Worm (Caenorhabditis elegans) whole organism, L1 larva: ENCODE data around the gene K07E8.7.

Experiments used
- C16A3.4 ChIP-seq: fragments of 150-350 bp; optimal IDR thresholded peaks from 2 replicates; lab custom pipeline; 2014; ENCODE audit warnings: missing biosample characterization, missing genetic modification characterization
- Y116A8C.19 ChIP-seq: sonication (generic microtip); optimal IDR thresholded peaks from 2 replicates; lab custom pipeline; 2016; ENCODE audit warnings: missing compliant biosample characterization, missing genetic modification characterization, borderline replicate concordance
- aha-1 ChIP-seq: fragments of 150-350 bp; optimal IDR thresholded peaks from 2 replicates; lab custom pipeline; 2014; ENCODE audit warnings: missing biosample characterization, missing genetic modification characterization
- ama-1 ChIP-seq: fragments of 150-350 bp; optimal IDR thresholded peaks from 2 replicates; lab custom pipeline; 2014
- ceh-63 ChIP-seq: fragments of 200-800 bp; sonication (Bioruptor generic); optimal IDR thresholded peaks from 2 replicates; lab custom pipeline; 2018; ENCODE audit warnings: mild to moderate bottlenecking, missing genetic modification characterization, missing compliant biosample characterization
- ceh-82 ChIP-seq, 3 experiments: fragments of 150-350 bp in 1 of 3; sonication (generic microtip) in 2 of 3; optimal IDR thresholded peaks; 2 replicates each; lab custom pipeline; 2014 to 2017; ENCODE audit warnings: missing biosample characterization in 3 of 3, missing genetic modification characterization in 3 of 3
- ces-1 ChIP-seq: fragments of 150-350 bp; optimal IDR thresholded peaks from 2 replicates; lab custom pipeline; 2014; ENCODE audit warnings: missing biosample characterization, missing genetic modification reagents, missing genetic modification characterization
- dpl-1 ChIP-seq, 3 experiments: fragments of 150-350 bp in 2 of 3; sonication (generic microtip) in 1 of 3; optimal IDR thresholded peaks; 2 replicates each; lab custom pipeline; 2014 to 2017; ENCODE audit warnings: missing biosample characterization in 3 of 3, missing genetic modification characterization in 3 of 3, missing genetic modification reagents in 3 of 3
- dsc-1 ChIP-seq: sonication (generic microtip); optimal IDR thresholded peaks from 2 replicates; lab custom pipeline; 2016; ENCODE audit warnings: mild to moderate bottlenecking, missing genetic modification characterization, missing compliant biosample characterization
- efl-1 ChIP-seq, 4 experiments: fragments of 150-350 bp; optimal IDR thresholded peaks in 3 of 4; peaks in 1 of 4; 1 replicate in 1 of 4; 2 replicates in 3 of 4; lab custom pipeline; 2014; ENCODE audit warnings: missing biosample characterization in 2 of 4, missing genetic modification characterization in 2 of 4, missing genetic modification reagents in 2 of 4
- egl-27 ChIP-seq, 2 experiments: fragments of 150-350 bp in 1 of 2; sonication (generic microtip); optimal IDR thresholded peaks; 3 replicates each; lab custom pipeline; 2017 to 2018; ENCODE audit warnings: missing biosample characterization in 2 of 2, missing genetic modification characterization in 2 of 2, missing genetic modification reagents in 2 of 2
- ets-5 ChIP-seq: fragments of 200-800 bp; sonication (Bioruptor generic); IDR thresholded peaks from 2 replicates; pipeline ENCODE4 v1.3.6; 2022; ENCODE audit warnings: missing genetic modification characterization, missing compliant biosample characterization
- fkh-10 ChIP-seq: sonication (generic microtip); optimal IDR thresholded peaks from 2 replicates; lab custom pipeline; 2017; ENCODE audit warnings: missing biosample characterization, missing genetic modification reagents, missing genetic modification characterization
- fkh-4 ChIP-seq: sonication (generic microtip); optimal IDR thresholded peaks from 2 replicates; lab custom pipeline; 2016; ENCODE audit warnings: missing compliant biosample characterization, missing genetic modification characterization, borderline replicate concordance
- fkh-8 ChIP-seq: sonication (generic microtip); optimal IDR thresholded peaks from 2 replicates; lab custom pipeline; 2016; ENCODE audit warnings: mild to moderate bottlenecking, missing genetic modification characterization, missing compliant biosample characterization
- grh-1 ChIP-seq: fragments of 200-800 bp; sonication (Bioruptor generic); IDR thresholded peaks from 2 replicates; pipeline ENCODE4 v1.3.6; 2022; ENCODE audit warnings: missing genetic modification reagents, missing genetic modification characterization, missing compliant biosample characterization
- jun-1 ChIP-seq: fragments of 150-350 bp; optimal IDR thresholded peaks from 2 replicates; lab custom pipeline; 2014; ENCODE audit warnings: missing biosample characterization, missing genetic modification reagents, missing genetic modification characterization
- lin-13 ChIP-seq: fragments of 150-350 bp; optimal IDR thresholded peaks from 2 replicates; lab custom pipeline; 2014; ENCODE audit warnings: missing biosample characterization, missing genetic modification reagents, missing genetic modification characterization
- lin-39 ChIP-seq: fragments of 150-350 bp; optimal IDR thresholded peaks from 2 replicates; lab custom pipeline; 2014; ENCODE audit warnings: missing biosample characterization, missing genetic modification reagents, missing genetic modification characterization
- lsy-2 ChIP-seq, 2 experiments: fragments of 150-350 bp; optimal IDR thresholded peaks; 2 replicates each; lab custom pipeline; 2014; ENCODE audit warnings: missing biosample characterization in 2 of 2, missing genetic modification characterization in 2 of 2
- mdl-1 ChIP-seq, 2 experiments: fragments of 150-350 bp; optimal IDR thresholded peaks; 2 replicates each; lab custom pipeline; 2014 to 2017; ENCODE audit warnings: missing biosample characterization in 2 of 2, missing genetic modification characterization in 2 of 2, inconsistent platforms in 1 of 2
- mef-2 ChIP-seq: fragments of 150-350 bp; optimal IDR thresholded peaks from 2 replicates; lab custom pipeline; 2014; ENCODE audit warnings: missing biosample characterization, missing genetic modification characterization
- nhr-11 ChIP-seq: fragments of 150-350 bp; optimal IDR thresholded peaks from 2 replicates; lab custom pipeline; 2014; ENCODE audit warnings: missing biosample characterization, missing genetic modification characterization
- nhr-47 ChIP-seq: sonication (generic microtip); optimal IDR thresholded peaks from 2 replicates; lab custom pipeline; 2016; ENCODE audit warnings: mild to moderate bottlenecking, missing genetic modification characterization, moderate library complexity, missing compliant biosample characterization
- nhr-71 ChIP-seq: sonication (generic microtip); optimal IDR thresholded peaks from 2 replicates; lab custom pipeline; 2016; ENCODE audit warnings: mild to moderate bottlenecking, missing genetic modification characterization, moderate library complexity, missing compliant biosample characterization
- nhr-76 ChIP-seq: sonication (generic microtip); optimal IDR thresholded peaks from 2 replicates; lab custom pipeline; 2017; ENCODE audit warnings: missing biosample characterization, missing genetic modification characterization
- nhr-84 ChIP-seq: sonication (generic microtip); optimal IDR thresholded peaks from 2 replicates; lab custom pipeline; 2017; ENCODE audit warnings: missing biosample characterization, missing genetic modification characterization
- nhr-85 ChIP-seq: sonication (generic microtip); peaks from one replicate; lab custom pipeline; 2016; ENCODE audit warnings: missing genetic modification characterization, inconsistent platforms, missing compliant biosample characterization
- nhr-90 ChIP-seq: sonication (generic microtip); optimal IDR thresholded peaks from 2 replicates; lab custom pipeline; 2016; ENCODE audit warnings: mild to moderate bottlenecking, missing genetic modification characterization, missing compliant biosample characterization; ENCODE audit not compliant: poor library complexity
- pqm-1 ChIP-seq: sonication (generic microtip); optimal IDR thresholded peaks from 3 replicates; lab custom pipeline; 2017; ENCODE audit warnings: missing biosample characterization, missing genetic modification characterization
- snpc-4 ChIP-seq: fragments of 150-350 bp; optimal IDR thresholded peaks from 2 replicates; lab custom pipeline; 2014; ENCODE audit warnings: missing biosample characterization, missing genetic modification characterization
- snu-23 ChIP-seq: sonication (generic microtip); optimal IDR thresholded peaks from 2 replicates; lab custom pipeline; 2016; ENCODE audit warnings: missing genetic modification characterization, missing compliant biosample characterization
- sup-37 ChIP-seq: fragments of 200-800 bp; sonication (Bioruptor generic); optimal IDR thresholded peaks from 2 replicates; lab custom pipeline; 2018; ENCODE audit warnings: mild to moderate bottlenecking, missing genetic modification characterization, missing compliant biosample characterization
- swsn-7 ChIP-seq: sonication (generic microtip); optimal IDR thresholded peaks from 2 replicates; lab custom pipeline; 2016; ENCODE audit warnings: missing genetic modification characterization, missing compliant biosample characterization
- unc-130 ChIP-seq: fragments of 150-350 bp; optimal IDR thresholded peaks from 2 replicates; lab custom pipeline; 2017; ENCODE audit warnings: missing biosample characterization, missing genetic modification characterization, inconsistent platforms
- unc-30 ChIP-seq: sonication (generic microtip); optimal IDR thresholded peaks from 2 replicates; lab custom pipeline; 2017; ENCODE audit warnings: missing biosample characterization, missing genetic modification characterization
- unc-86 ChIP-seq: sonication (generic microtip); optimal IDR thresholded peaks from 2 replicates; lab custom pipeline; 2016; ENCODE audit warnings: missing genetic modification characterization, missing compliant biosample characterization
- unc-98 ChIP-seq: fragments of 200-800 bp; sonication (Bioruptor generic); IDR thresholded peaks from 2 replicates; pipeline ENCODE4 v1.3.6; 2022; ENCODE audit warnings: missing genetic modification characterization, missing compliant biosample characterization
- xbp-1 ChIP-seq: sonication (generic microtip); optimal IDR thresholded peaks from 2 replicates; lab custom pipeline; 2016; ENCODE audit warnings: missing genetic modification characterization, missing compliant biosample characterization
- ztf-11 ChIP-seq, 2 experiments: sonication (generic microtip); optimal IDR thresholded peaks; 2 replicates each; lab custom pipeline; 2016 to 2017; ENCODE audit warnings: missing genetic modification characterization in 2 of 2, missing biosample characterization in 1 of 2, missing compliant biosample characterization in 1 of 2
- ztf-4 ChIP-seq: fragments of 150-350 bp; optimal IDR thresholded peaks from 2 replicates; lab custom pipeline; 2014; ENCODE audit warnings: missing biosample characterization, missing genetic modification characterization

Gene K07E8.7

DNA sequence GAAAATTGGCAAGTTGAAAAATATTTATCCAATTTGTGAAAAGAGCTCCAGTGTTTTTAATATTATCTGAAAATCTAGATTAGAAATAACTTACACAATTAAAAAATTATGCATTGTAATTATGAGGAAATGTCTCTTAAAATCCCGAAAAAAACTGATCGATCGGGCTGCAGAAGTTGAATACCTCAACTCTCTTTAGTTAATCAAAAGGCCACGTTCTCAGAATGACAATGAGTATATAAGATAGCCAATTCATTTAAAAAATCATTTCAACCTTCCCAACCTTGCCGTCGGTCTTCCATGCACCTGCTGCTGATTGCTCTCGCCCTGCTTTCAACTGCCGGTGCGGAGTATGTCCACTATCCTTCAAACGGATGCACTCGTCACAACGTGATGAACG is 39.6 kb upstream of the K07E8.7 start, which contains the start of gene T02H6.4:
T02H6.4 (plus strand) TSS at position 301 of the 400 bp plus-strand sequence.
- no peak for TF ChIP-seq unc-86
- no peak for TF ChIP-seq dpl-1 (GFP tag; optimal IDR thresholded peaks at IDR 0.05; lab: Kevin White, UChicago)
- TF ChIP-seq C16A3.4 (tag; lab: Kevin White, UChicago) = no peak
- TF ChIP-seq nhr-71 (tag; lab: Kevin White, UChicago) = no peak
- TF ChIP-seq ama-1 (lab: Kevin White, UChicago) = no peak
- TF ChIP-seq ztf-11 (tag; optimal IDR thresholded peaks at IDR 0.05; lab: Kevin White, UChicago) = no peak
- TF ChIP-seq xbp-1 (tag; lab: Kevin White, UChicago) = no peak
- no peak for TF ChIP-seq lin-13 (GFP tag; lab: Kevin White, UChicago)
- TF ChIP-seq lsy-2 (tag; optimal IDR thresholded peaks at IDR 0.05; lab: Kevin White, UChicago) = no peak
- no peak for TF ChIP-seq nhr-85 (tag; lab: Kevin White, UChicago)
- TF ChIP-seq unc-30 (tag; lab: Kevin White, UChicago) = no peak
- TF ChIP-seq egl-27 (tag; optimal IDR thresholded peaks at IDR 0.05; lab: Kevin White, UChicago) = no peak
- no peak for TF ChIP-seq swsn-7 (tag; lab: Kevin White, UChicago)
- TF ChIP-seq unc-98 (GFP tag; lab: Robert Waterston, UW) = no peak
- no peak for TF ChIP-seq ceh-82 (tag; optimal IDR thresholded peaks at IDR 0.05; lab: Kevin White, UChicago)
- TF ChIP-seq, all 84 proteins: peak for 0

DNA sequence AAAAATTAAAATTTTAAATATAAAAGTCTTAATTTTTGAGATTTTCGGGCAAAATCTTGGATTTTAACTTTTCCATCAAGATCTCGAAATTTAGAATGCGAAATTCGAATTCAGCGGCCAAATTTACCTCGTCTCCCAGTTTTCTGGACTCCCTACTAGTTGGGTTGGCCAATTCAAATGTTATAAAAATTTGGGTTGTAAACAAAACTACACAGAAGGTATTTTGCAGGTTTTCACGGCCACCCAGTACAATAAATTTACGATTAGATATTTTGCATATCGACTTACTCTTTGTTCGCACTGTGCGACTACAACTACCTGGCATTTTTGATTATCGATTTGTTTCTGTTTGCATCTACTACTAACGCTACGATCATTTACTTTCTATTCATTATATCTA is 34.6 kb upstream of the K07E8.7 start, which contains the start of gene T02H6.5:
T02H6.5 (plus strand) TSS at position 301 of the 400 bp plus-strand sequence.
- TF ChIP-seq fkh-10 (GFP tag; lab: Kevin White, UChicago) (no peak), mdl-1 (tag; optimal IDR thresholded peaks at IDR 0.05; lab: Kevin White, UChicago) (no peak), nhr-11 (tag; lab: Kevin White, UChicago) (no peak), ztf-4 (tag; lab: Kevin White, UChicago) (no peak), nhr-76 (tag; lab: Kevin White, UChicago) (no peak), mef-2 (tag; lab: Kevin White, UChicago) (no peak), jun-1 (tag; lab: Kevin White, UChicago) (no peak), Y116A8C.19 (tag; lab: Kevin White, UChicago) (no peak), snpc-4 (no peak), unc-86 (no peak), nhr-84 (tag; lab: Kevin White, UChicago) (no peak), nhr-90 (tag; lab: Kevin White, UChicago) (no peak), lin-39 (no peak), pqm-1 (tag; lab: Kevin White, UChicago) (no peak), sup-37 (GFP tag; lab: Kevin White, UChicago) (no peak), swsn-7 (tag; lab: Kevin White, UChicago) (no peak), lin-13 (GFP tag; lab: Kevin White, UChicago) (no peak), ceh-63 (no peak)

DNA sequence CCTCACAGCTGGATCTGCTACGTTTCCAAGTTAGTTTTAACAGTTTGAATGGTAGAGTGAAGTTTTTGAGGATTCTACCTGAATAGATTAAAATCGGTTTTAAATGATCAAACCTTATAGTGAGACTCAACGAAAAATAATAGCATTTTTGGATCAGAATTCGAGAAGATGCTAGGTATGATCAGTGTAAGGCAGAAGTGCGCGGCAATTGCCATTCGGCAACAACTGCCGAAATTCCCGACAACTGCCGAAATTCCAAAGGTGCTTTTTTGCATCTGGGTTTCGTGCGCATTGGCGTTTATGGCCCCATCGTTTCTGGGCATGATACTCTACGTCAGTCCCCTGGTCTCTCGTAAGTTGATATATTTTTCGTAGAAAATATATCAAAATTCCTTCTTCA is 33.3 kb upstream of the K07E8.7 start, which contains the start of gene T02H6.6:
T02H6.6 (plus strand) TSS at position 301 of the 400 bp plus-strand sequence.
- no peak for TF ChIP-seq unc-30 (tag; lab: Kevin White, UChicago)
- no peak for TF ChIP-seq aha-1 (tag; lab: Kevin White, UChicago)
- TF ChIP-seq unc-86 = no peak
- TF ChIP-seq ets-5 (GFP tag; lab: Robert Waterston, UW) = no peak
- TF ChIP-seq snpc-4 = no peak
- TF ChIP-seq dsc-1 (tag; lab: Kevin White, UChicago) = no peak
- TF ChIP-seq unc-130 (tag; lab: Kevin White, UChicago) = no peak
- no peak for TF ChIP-seq fkh-10 (GFP tag; lab: Kevin White, UChicago)
- no peak for TF ChIP-seq snu-23 (GFP tag; lab: Kevin White, UChicago)
- TF ChIP-seq fkh-4 (tag; lab: Kevin White, UChicago) = no peak
- no peak for TF ChIP-seq grh-1
- TF ChIP-seq ces-1 (GFP tag; lab: Kevin White, UChicago) = no peak
- no peak for TF ChIP-seq efl-1 (optimal IDR thresholded peaks at IDR 0.05; lab: Kevin White, UChicago)
- no peak for TF ChIP-seq efl-1 (GFP tag; optimal IDR thresholded peaks at IDR 0.05 in 1 of 2; lab: Kevin White, UChicago)
- no peak for TF ChIP-seq nhr-76 (tag; lab: Kevin White, UChicago)
- no peak for TF ChIP-seq fkh-8 (tag; lab: Kevin White, UChicago)
- TF ChIP-seq nhr-47 = no peak
- TF ChIP-seq, all 84 proteins: peak for 0
